Worm (Caenorhabditis elegans) whole organism, early embryonic: ENCODE results near the gene F07F6.7.

Experiments used
- B0310.2 ChIP-seq: sonication (generic microtip); optimal IDR thresholded peaks from 2 replicates; lab custom pipeline; 2016; ENCODE audit warnings: mild to moderate bottlenecking, missing genetic modification characterization, missing compliant biosample characterization
- aly-1 ChIP-seq: sonication (generic microtip); optimal IDR thresholded peaks from 2 replicates; lab custom pipeline; 2016; ENCODE audit warnings: missing genetic modification characterization, missing compliant biosample characterization
- ama-1 ChIP-seq: fragments of 150-350 bp; optimal IDR thresholded peaks from 2 replicates; lab custom pipeline; 2014
- ceh-36 ChIP-seq: sonication (generic microtip); optimal IDR thresholded peaks from 2 replicates; lab custom pipeline; 2016; ENCODE audit warnings: missing genetic modification characterization, inconsistent platforms, missing compliant biosample characterization
- ets-7 ChIP-seq: sonication (generic microtip); optimal IDR thresholded peaks from 2 replicates; lab custom pipeline; 2016; ENCODE audit warnings: missing genotype, missing genetic modification characterization, missing compliant biosample characterization
- flt-1 ChIP-seq: fragments of 200-800 bp; sonication (Bioruptor generic); IDR thresholded peaks from 2 replicates; pipeline ENCODE4 v1.3.6; 2022; ENCODE audit warnings: missing genetic modification characterization, missing compliant biosample characterization
- hmg-4 ChIP-seq: fragments of 200-800 bp; sonication (Bioruptor generic); optimal IDR thresholded peaks from 2 replicates; lab custom pipeline; 2018; ENCODE audit warnings: mild to moderate bottlenecking, missing genetic modification characterization, missing compliant biosample characterization
- hnd-1 ChIP-seq: sonication (generic microtip); optimal IDR thresholded peaks from 2 replicates; lab custom pipeline; 2016; ENCODE audit warnings: missing genetic modification characterization, missing compliant biosample characterization
- pes-1 ChIP-seq: fragments of 200-800 bp; sonication (Bioruptor generic); IDR thresholded peaks from 2 replicates; pipeline ENCODE4 v1.3.6; 2022; ENCODE audit warnings: missing genetic modification reagents, missing genetic modification characterization, missing compliant biosample characterization
- scrt-1 ChIP-seq: fragments of 200-800 bp; sonication (Bioruptor generic); IDR thresholded peaks from 2 replicates; pipeline ENCODE4 v1.3.6; 2022; ENCODE audit warnings: missing genetic modification characterization, missing compliant biosample characterization
- tbx-11 ChIP-seq: fragments of 200-800 bp; sonication (Bioruptor generic); IDR thresholded peaks from 2 replicates; pipeline ENCODE4 v1.3.6; 2022; ENCODE audit warnings: missing genetic modification characterization, missing compliant biosample characterization
- tbx-37 ChIP-seq: fragments of 200-800 bp; sonication (Bioruptor generic); conservative IDR thresholded peaks from 2 replicates; pipeline ENCODE4 v1.3.6; 2022; ENCODE audit warnings: missing genetic modification reagents, missing genetic modification characterization, missing compliant biosample characterization
- tra-4 ChIP-seq: sonication (generic microtip); optimal IDR thresholded peaks from 2 replicates; lab custom pipeline; 2017; ENCODE audit warnings: missing genetic modification characterization, missing compliant biosample characterization

DNA sequence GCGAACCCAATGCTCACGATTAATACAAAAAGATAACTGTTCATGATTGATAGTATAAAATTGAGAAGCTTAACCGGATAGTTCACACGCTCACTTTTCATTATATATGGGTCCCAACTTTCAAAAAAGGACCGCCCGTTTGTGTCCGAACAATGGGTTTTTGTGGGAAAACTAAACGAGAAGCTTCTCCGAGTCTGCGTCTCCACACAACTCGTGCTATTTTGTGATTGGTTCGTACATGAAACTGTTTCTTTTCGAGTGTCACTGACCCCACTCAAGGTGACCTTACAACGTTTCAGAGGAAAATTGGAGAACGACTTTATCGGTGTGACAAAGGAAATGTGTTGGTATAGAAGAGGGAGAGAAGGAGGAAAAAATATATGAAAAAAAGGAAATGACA lies 13.2 kb upstream of the F07F6.7 start, which contains the start of gene dct-5:
- TF ChIP-seq ceh-36 (tag; lab: Kevin White, UChicago), result no peak
- no peak for TF ChIP-seq tbx-11 (GFP tag; lab: Robert Waterston, UW)
- TF ChIP-seq scrt-1 (GFP tag; lab: Robert Waterston, UW), result no peak
- TF ChIP-seq ama-1 (lab: Kevin White, UChicago), result no peak
- TF ChIP-seq aly-1, result no peak
- TF ChIP-seq pes-1 (GFP tag; lab: Robert Waterston, UW), result no peak
- no peak for TF ChIP-seq tbx-37 (GFP tag; lab: Robert Waterston, UW)
- no peak for TF ChIP-seq ets-7 (tag; lab: Kevin White, UChicago)
- TF ChIP-seq tra-4, result no peak
- no peak for TF ChIP-seq hmg-4 (GFP tag; lab: Kevin White, UChicago)
- no peak for TF ChIP-seq hnd-1 (tag; lab: Kevin White, UChicago)
- no peak for TF ChIP-seq flt-1
- TF ChIP-seq B0310.2, result no peak
